Worm (Caenorhabditis elegans): ENCODE measurements around the gene K11C4.1.
A peak's percentile ranks its signal among the peaks of the same experiment; 100 is the strongest.

The K11C4.1 gene

ce11 chrV:6880623-6881022, 16.2 kb upstream of the K11C4.1 start:
- TF ChIP-seq hmbx-1 (tag; optimal IDR thresholded peaks at IDR 0.05) (no peak), hmg-4 (GFP tag; optimal IDR thresholded peaks at IDR 0.05) (peak; percentile 83), pes-1 (GFP tag; IDR thresholded peaks at IDR 0.05) (no peak), flt-1 (GFP tag; IDR thresholded peaks at IDR 0.05) (peak; percentile 23; the same call in 1 of the 2 replicates), scrt-1 (GFP tag; IDR thresholded peaks at IDR 0.05) (no peak), ceh-36 (tag; optimal IDR thresholded peaks at IDR 0.05) (peak; percentile 47), aly-1 (tag; optimal IDR thresholded peaks at IDR 0.05) (peak; percentile 46), tbx-37 (GFP tag; conservative IDR thresholded peaks at IDR 0.05) (0 out of 2 replicates have a peak, but pooled peaks have one; percentile 39), F13C5.2 (tag; optimal IDR thresholded peaks at IDR 0.05) (peak; percentile 68)

DNA sequence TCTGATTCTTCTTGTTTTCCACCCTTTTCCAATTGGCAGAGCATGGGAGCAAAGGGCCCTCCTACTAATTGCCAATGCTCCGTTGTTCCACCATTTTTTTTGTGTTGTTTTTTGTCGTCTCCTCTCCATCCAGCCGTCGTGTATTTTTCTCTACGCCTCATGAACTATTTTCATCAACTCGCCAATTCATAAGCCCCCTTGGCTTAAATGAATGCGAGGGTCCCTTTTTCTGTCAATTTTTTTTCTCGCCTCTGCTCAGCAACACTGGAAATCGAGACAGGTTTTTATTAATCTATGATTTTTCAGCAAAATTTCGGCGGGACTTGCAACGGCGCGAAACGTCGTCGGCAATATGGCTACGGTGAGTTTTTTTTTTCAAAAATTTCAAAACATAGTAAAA, 15.8 kb upstream of the K11C4.1 start, which contains the start of gene unc-70:
Gene unc-70 (plus strand): TSS at position 301 of the 400 bp plus-strand sequence.
- TF ChIP-seq ama-1 (optimal IDR thresholded peaks at IDR 0.05) (no peak), flt-1 (GFP tag; IDR thresholded peaks at IDR 0.05) (no peak), sea-1 (GFP tag; conservative IDR thresholded peaks at IDR 0.05) (no peak), aly-1 (tag; optimal IDR thresholded peaks at IDR 0.05) (no peak), tra-4 (tag; optimal IDR thresholded peaks at IDR 0.05) (no peak), F13C5.2 (tag; optimal IDR thresholded peaks at IDR 0.05) (no peak), ceh-36 (tag; optimal IDR thresholded peaks at IDR 0.05) (no peak), pes-1 (GFP tag; IDR thresholded peaks at IDR 0.05) (no peak), tbx-37 (GFP tag; conservative IDR thresholded peaks at IDR 0.05) (no peak), hmbx-1 (tag; optimal IDR thresholded peaks at IDR 0.05) (no peak), hnd-1 (tag; optimal IDR thresholded peaks at IDR 0.05) (no peak), ceh-13 (GFP tag; optimal IDR thresholded peaks at IDR 0.05) (no peak), hmg-4 (GFP tag; optimal IDR thresholded peaks at IDR 0.05) (no peak), ets-7 (tag; optimal IDR thresholded peaks at IDR 0.05) (no peak), scrt-1 (GFP tag; IDR thresholded peaks at IDR 0.05) (no peak), tbx-11 (GFP tag; IDR thresholded peaks at IDR 0.05) (no peak), B0310.2 (tag; optimal IDR thresholded peaks at IDR 0.05) (no peak)

- no peak for TF ChIP-seq tra-4 (tag; optimal IDR thresholded peaks at IDR 0.05)
- TF ChIP-seq tbx-37 (GFP tag; conservative IDR thresholded peaks at IDR 0.05) = no peak
- TF ChIP-seq hnd-1 (tag; optimal IDR thresholded peaks at IDR 0.05) = no peak
These were observed 15.1 kb upstream of the K11C4.1 start for ce11 chrV:6881735-6882134.

- TF ChIP-seq B0310.2 (tag; optimal IDR thresholded peaks at IDR 0.05) (no peak), hnd-1 (tag; optimal IDR thresholded peaks at IDR 0.05) (no peak), hmbx-1 (tag; optimal IDR thresholded peaks at IDR 0.05) (no peak)
These were observed 14.3 kb upstream of the K11C4.1 start for ce11 chrV:6882452-6882939.

- no peak for TF ChIP-seq ceh-36 (tag; optimal IDR thresholded peaks at IDR 0.05)
These were observed 11.7 kb upstream of the K11C4.1 start for ce11 chrV:6885070-6885469.

DNA sequence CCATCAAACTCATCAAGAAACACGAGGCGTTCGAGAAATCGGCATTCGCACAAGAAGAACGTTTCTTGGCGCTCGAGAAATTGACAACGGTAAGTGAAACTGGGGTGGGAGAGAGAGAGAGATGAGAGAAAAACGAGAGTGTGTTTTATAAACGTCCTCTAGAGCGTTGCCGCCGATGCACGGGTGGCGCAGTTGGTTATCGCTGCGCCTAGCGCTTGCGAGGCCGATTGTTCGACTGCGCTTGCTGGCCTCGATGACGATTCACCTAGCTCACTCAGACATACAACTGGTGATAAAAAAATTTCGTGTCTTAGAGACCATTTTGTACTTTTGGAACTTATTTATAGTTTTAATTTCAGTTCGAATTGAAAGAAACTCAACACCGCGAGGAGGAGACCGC, 8.0 kb upstream of the K11C4.1 start:
- TF ChIP-seq ets-7 (tag; optimal IDR thresholded peaks at IDR 0.05) (peak; percentile 46), tra-4 (tag; optimal IDR thresholded peaks at IDR 0.05) (peak; percentile 50), flt-1 (GFP tag; IDR thresholded peaks at IDR 0.05) (peak; percentile 79), ama-1 (optimal IDR thresholded peaks at IDR 0.05) (peak; percentile 87), B0310.2 (tag; optimal IDR thresholded peaks at IDR 0.05) (peak; percentile 83), sea-1 (GFP tag; conservative IDR thresholded peaks at IDR 0.05) (peak; percentile 82), tbx-37 (GFP tag; conservative IDR thresholded peaks at IDR 0.05) (peak; percentile 79), ceh-36 (tag; optimal IDR thresholded peaks at IDR 0.05) (peak; percentile 70), tbx-11 (GFP tag; IDR thresholded peaks at IDR 0.05) (peak; percentile 76), pes-1 (GFP tag; IDR thresholded peaks at IDR 0.05) (peak; percentile 85), aly-1 (tag; optimal IDR thresholded peaks at IDR 0.05) (peak; percentile 88), hnd-1 (tag; optimal IDR thresholded peaks at IDR 0.05) (peak; percentile 68), F13C5.2 (tag; optimal IDR thresholded peaks at IDR 0.05) (peak; percentile 87), scrt-1 (GFP tag; IDR thresholded peaks at IDR 0.05) (peak; percentile 78), hmg-4 (GFP tag; optimal IDR thresholded peaks at IDR 0.05) (peak; percentile 89), hmbx-1 (tag; optimal IDR thresholded peaks at IDR 0.05) (peak; percentile 61), ceh-13 (GFP tag; optimal IDR thresholded peaks at IDR 0.05) (peak; percentile 28)

DNA sequence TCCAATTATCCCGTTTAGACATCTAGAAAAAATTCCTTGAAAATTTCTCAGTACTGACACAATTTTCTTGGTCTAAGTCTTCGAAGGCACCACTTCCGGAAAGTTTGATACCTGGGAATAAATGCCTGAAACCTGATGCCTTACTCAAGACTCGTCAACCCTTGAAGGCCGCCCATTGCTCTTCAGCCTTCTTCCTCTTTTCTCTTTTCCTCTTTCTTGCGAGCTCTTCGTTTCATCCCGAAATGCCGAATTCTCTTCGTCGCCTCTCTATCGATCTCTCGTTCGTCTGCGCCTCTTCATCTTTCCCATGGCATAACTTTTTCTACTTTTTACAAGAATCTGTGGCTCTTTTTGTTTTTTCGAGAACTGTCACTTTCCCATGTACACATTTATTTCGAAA, 3.1 kb upstream of the K11C4.1 start:
- TF ChIP-seq hmbx-1 (tag; optimal IDR thresholded peaks at IDR 0.05) = no peak
- TF ChIP-seq flt-1 (GFP tag; IDR thresholded peaks at IDR 0.05) = no peak
- TF ChIP-seq hmg-4 (GFP tag; optimal IDR thresholded peaks at IDR 0.05) = no peak
- no peak for TF ChIP-seq F13C5.2 (tag; optimal IDR thresholded peaks at IDR 0.05)
- TF ChIP-seq ceh-36 (tag; optimal IDR thresholded peaks at IDR 0.05) = no peak
- TF ChIP-seq ama-1 (optimal IDR thresholded peaks at IDR 0.05) = no peak
- TF ChIP-seq aly-1 (tag; optimal IDR thresholded peaks at IDR 0.05) = no peak
- TF ChIP-seq hnd-1 (tag; optimal IDR thresholded peaks at IDR 0.05) = no peak
- TF ChIP-seq sea-1 (GFP tag; conservative IDR thresholded peaks at IDR 0.05) = no peak
- no peak for TF ChIP-seq pes-1 (GFP tag; IDR thresholded peaks at IDR 0.05)
- no peak for TF ChIP-seq scrt-1 (GFP tag; IDR thresholded peaks at IDR 0.05)
- TF ChIP-seq tra-4 (tag; optimal IDR thresholded peaks at IDR 0.05) = no peak
- TF ChIP-seq ets-7 (tag; optimal IDR thresholded peaks at IDR 0.05) = no peak
- no peak for TF ChIP-seq tbx-37 (GFP tag; conservative IDR thresholded peaks at IDR 0.05)
- TF ChIP-seq ceh-13 (GFP tag; optimal IDR thresholded peaks at IDR 0.05) = no peak
- no peak for TF ChIP-seq B0310.2 (tag; optimal IDR thresholded peaks at IDR 0.05)

DNA sequence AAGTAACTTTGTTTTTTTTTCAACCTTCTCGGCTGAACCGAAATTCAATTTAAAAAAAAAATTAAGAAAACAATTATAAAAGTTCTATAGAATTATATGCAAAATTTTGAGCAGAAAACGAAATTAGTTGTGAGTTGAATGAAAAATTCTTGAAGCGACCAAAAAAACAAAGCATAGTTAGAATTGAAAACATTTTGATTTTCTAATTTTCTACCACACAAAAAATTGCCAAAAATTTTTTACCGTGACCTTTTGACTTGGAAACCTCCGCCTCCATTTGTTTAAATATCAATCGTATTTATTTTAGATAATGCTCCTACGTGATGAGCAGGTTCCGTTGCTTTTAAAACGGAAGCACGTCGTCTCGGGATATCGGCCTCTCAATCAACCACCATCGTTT, 2.0 kb upstream of the K11C4.1 start, which contains the start of gene K11C4.2:
Gene K11C4.2 (plus strand): TSS at position 301 of the 400 bp plus-strand sequence.
- TF ChIP-seq B0310.2 (tag; optimal IDR thresholded peaks at IDR 0.05) (no peak), ceh-36 (tag; optimal IDR thresholded peaks at IDR 0.05) (no peak), ama-1 (optimal IDR thresholded peaks at IDR 0.05) (no peak), tra-4 (tag; optimal IDR thresholded peaks at IDR 0.05) (no peak)
